Worm (Caenorhabditis elegans) whole organism, L3 larva: ENCODE results near the gene ipla-2.

Experiments used
- R02D3.7 ChIP-seq: fragments of 150-350 bp; optimal IDR thresholded peaks from 2 replicates; lab custom pipeline; 2014; ENCODE audit warnings: missing biosample characterization, missing genetic modification characterization
- ZK546.5 ChIP-seq: sonication (generic microtip); optimal IDR thresholded peaks from 2 replicates; lab custom pipeline; 2017; ENCODE audit warnings: missing biosample characterization, missing genetic modification characterization
- aly-2 ChIP-seq: fragments of 150-350 bp; optimal IDR thresholded peaks from 2 replicates; lab custom pipeline; 2014; ENCODE audit warnings: missing biosample characterization, missing genetic modification characterization
- ama-1 ChIP-seq: fragments of 150-350 bp; optimal IDR thresholded peaks from 2 replicates; lab custom pipeline; 2018
- ceh-16 ChIP-seq: sonication (generic microtip); optimal IDR thresholded peaks from 2 replicates; lab custom pipeline; 2017; ENCODE audit warnings: missing biosample characterization, missing genetic modification characterization
- ceh-28 ChIP-seq: fragments of 150-350 bp; optimal IDR thresholded peaks from 2 replicates; lab custom pipeline; 2014; ENCODE audit warnings: missing biosample characterization, missing genetic modification reagents, missing genetic modification characterization
- ceh-82 ChIP-seq: fragments of 150-350 bp; optimal IDR thresholded peaks from 2 replicates; lab custom pipeline; 2014; ENCODE audit warnings: missing biosample characterization, missing genetic modification characterization
- ceh-9 ChIP-seq: sonication (generic microtip); optimal IDR thresholded peaks from 2 replicates; lab custom pipeline; 2018; ENCODE audit warnings: missing biosample characterization, missing genetic modification characterization
- daf-12 ChIP-seq: fragments of 150-350 bp; optimal IDR thresholded peaks from 2 replicates; lab custom pipeline; 2014; ENCODE audit warnings: missing biosample characterization, missing genetic modification reagents, missing genetic modification characterization
- egl-27 ChIP-seq: sonication (generic microtip); optimal IDR thresholded peaks from 4 replicates; lab custom pipeline; 2017; ENCODE audit warnings: missing biosample characterization, missing genetic modification reagents, missing genetic modification characterization
- egl-5 ChIP-seq: fragments of 150-350 bp; optimal IDR thresholded peaks from 2 replicates; lab custom pipeline; 2017; ENCODE audit warnings: missing biosample characterization, missing genetic modification reagents, missing genetic modification characterization, inconsistent platforms
- elt-1 ChIP-seq: fragments of 150-350 bp; optimal IDR thresholded peaks from 2 replicates; lab custom pipeline; 2014; ENCODE audit warnings: missing biosample characterization, missing genetic modification characterization
- elt-2 ChIP-seq: sonication (generic microtip); optimal IDR thresholded peaks from 2 replicates; lab custom pipeline; 2016; ENCODE audit warnings: missing genetic modification reagents, mild to moderate bottlenecking, missing genetic modification characterization, missing compliant biosample characterization
- elt-3 ChIP-seq, 3 experiments: fragments of 150-350 bp in 1 of 3; sonication (generic microtip) in 2 of 3; optimal IDR thresholded peaks; 2 replicates in 2 of 3; 4 replicates in 1 of 3; lab custom pipeline; 2014 to 2017; ENCODE audit warnings: missing biosample characterization in 3 of 3, missing genetic modification characterization in 3 of 3
- eor-1 ChIP-seq, 2 experiments: fragments of 150-350 bp; optimal IDR thresholded peaks; 2 replicates each; lab custom pipeline; 2014 to 2018; ENCODE audit warnings: missing biosample characterization in 2 of 2, missing genetic modification characterization in 2 of 2
- fkh-10 ChIP-seq: sonication (generic microtip); optimal IDR thresholded peaks from 2 replicates; lab custom pipeline; 2017; ENCODE audit warnings: missing biosample characterization, missing genetic modification reagents, missing genetic modification characterization
- fkh-2 ChIP-seq: fragments of 150-350 bp; optimal IDR thresholded peaks from 2 replicates; lab custom pipeline; 2014; ENCODE audit warnings: missing biosample characterization, missing genetic modification reagents, missing genetic modification characterization
- fos-1 ChIP-seq: fragments of 150-350 bp; optimal IDR thresholded peaks from 2 replicates; lab custom pipeline; 2014; ENCODE audit warnings: missing biosample characterization, missing genetic modification characterization
- hmg-11 ChIP-seq: sonication (generic microtip); optimal IDR thresholded peaks from 2 replicates; lab custom pipeline; 2016; ENCODE audit warnings: missing genetic modification characterization, missing compliant biosample characterization
- jun-1 ChIP-seq: fragments of 150-350 bp; optimal IDR thresholded peaks from 2 replicates; lab custom pipeline; 2014; ENCODE audit warnings: missing biosample characterization, missing genetic modification reagents, missing genetic modification characterization
- lin-15B ChIP-seq: fragments of 150-350 bp; optimal IDR thresholded peaks from 2 replicates; lab custom pipeline; 2014; ENCODE audit warnings: missing biosample characterization, missing genetic modification characterization
- lin-39 ChIP-seq: fragments of 150-350 bp; optimal IDR thresholded peaks from 2 replicates; lab custom pipeline; 2018; ENCODE audit warnings: missing biosample characterization, missing genetic modification reagents, missing genetic modification characterization
- lsy-12 ChIP-seq: sonication (generic microtip); optimal IDR thresholded peaks from 2 replicates; lab custom pipeline; 2016; ENCODE audit warnings: mild to moderate bottlenecking, missing genetic modification characterization, missing compliant biosample characterization
- mdl-1 ChIP-seq: fragments of 150-350 bp; optimal IDR thresholded peaks from 2 replicates; lab custom pipeline; 2014; ENCODE audit warnings: missing biosample characterization, missing genetic modification characterization
- mml-1 ChIP-seq: fragments of 150-350 bp; sonication (generic microtip); optimal IDR thresholded peaks from 3 replicates; lab custom pipeline; 2014; ENCODE audit warnings: missing biosample characterization, missing genetic modification characterization
- nfya-1 ChIP-seq: sonication (generic microtip); optimal IDR thresholded peaks from 2 replicates; lab custom pipeline; 2017; ENCODE audit warnings: missing genetic modification characterization, mild to moderate bottlenecking, missing compliant biosample characterization, antibody characterized with exemption, moderate library complexity; ENCODE audit not compliant: insufficient read depth
- nhr-11 ChIP-seq: fragments of 150-350 bp; optimal IDR thresholded peaks from 2 replicates; lab custom pipeline; 2014; ENCODE audit warnings: missing biosample characterization, missing genetic modification characterization
- nhr-12 ChIP-seq: fragments of 150-350 bp; optimal IDR thresholded peaks from 2 replicates; lab custom pipeline; 2014; ENCODE audit warnings: missing biosample characterization, missing genetic modification characterization
- nhr-23 ChIP-seq: fragments of 150-350 bp; optimal IDR thresholded peaks from 2 replicates; lab custom pipeline; 2014; ENCODE audit warnings: missing biosample characterization, missing genetic modification reagents, missing genetic modification characterization
- nhr-237 ChIP-seq: fragments of 150-350 bp; optimal IDR thresholded peaks from 2 replicates; lab custom pipeline; 2014; ENCODE audit warnings: missing biosample characterization, missing genetic modification characterization
- nhr-25 ChIP-seq: sonication (generic microtip); optimal IDR thresholded peaks from 2 replicates; lab custom pipeline; 2017; ENCODE audit warnings: missing biosample characterization, missing genetic modification characterization
- nhr-28 ChIP-seq: fragments of 150-350 bp; optimal IDR thresholded peaks from 2 replicates; lab custom pipeline; 2014; ENCODE audit warnings: missing biosample characterization, missing genetic modification characterization
- nhr-43 ChIP-seq: sonication (generic microtip); optimal IDR thresholded peaks from 2 replicates; lab custom pipeline; 2016; ENCODE audit warnings: mild to moderate bottlenecking, missing genetic modification characterization, missing compliant biosample characterization; ENCODE audit not compliant: poor library complexity, severe bottlenecking
- nhr-67 ChIP-seq: fragments of 150-350 bp; optimal IDR thresholded peaks from 2 replicates; lab custom pipeline; 2014; ENCODE audit warnings: missing biosample characterization, missing genetic modification characterization
- nhr-76 ChIP-seq: fragments of 150-350 bp; sonication (generic microtip); optimal IDR thresholded peaks from 5 replicates; lab custom pipeline; 2014; ENCODE audit warnings: missing biosample characterization, missing genetic modification characterization
- nhr-77 ChIP-seq: fragments of 150-350 bp; optimal IDR thresholded peaks from 2 replicates; lab custom pipeline; 2014; ENCODE audit warnings: missing biosample characterization, missing genetic modification characterization
- pha-4 ChIP-seq: fragments of 150-350 bp; optimal IDR thresholded peaks from 2 replicates; lab custom pipeline; 2014; ENCODE audit warnings: missing biosample characterization, missing genetic modification reagents, missing genetic modification characterization
- pqm-1 ChIP-seq: fragments of 150-350 bp; optimal IDR thresholded peaks from 2 replicates; lab custom pipeline; 2017; ENCODE audit warnings: missing biosample characterization, missing genetic modification characterization, inconsistent platforms
- sea-2 ChIP-seq: fragments of 150-350 bp; sonication (generic microtip); optimal IDR thresholded peaks from 4 replicates; lab custom pipeline; 2014; ENCODE audit warnings: missing biosample characterization, missing genetic modification reagents, missing genetic modification characterization
- skn-1 ChIP-seq: fragments of 150-350 bp; optimal IDR thresholded peaks from 2 replicates; lab custom pipeline; 2014; ENCODE audit warnings: missing biosample characterization, missing genetic modification characterization
- snpc-4 ChIP-seq: fragments of 150-350 bp; optimal IDR thresholded peaks from 2 replicates; lab custom pipeline; 2014; ENCODE audit warnings: missing biosample characterization, missing genetic modification characterization
- tbx-2 ChIP-seq: sonication (generic microtip); optimal IDR thresholded peaks from 2 replicates; lab custom pipeline; 2016; ENCODE audit warnings: mild to moderate bottlenecking, missing genetic modification characterization, missing compliant biosample characterization
- unc-39 ChIP-seq: sonication (generic microtip); optimal IDR thresholded peaks from 4 replicates; lab custom pipeline; 2017; ENCODE audit warnings: missing biosample characterization, missing genetic modification characterization
- unc-62 ChIP-seq: fragments of 150-350 bp; sonication (generic microtip); optimal IDR thresholded peaks from 4 replicates; lab custom pipeline; 2014; ENCODE audit warnings: missing biosample characterization, missing genetic modification reagents, missing genetic modification characterization
- zag-1 ChIP-seq: fragments of 150-350 bp; optimal IDR thresholded peaks from 2 replicates; lab custom pipeline; 2014; ENCODE audit warnings: missing biosample characterization, missing genetic modification characterization
- ztf-11 ChIP-seq: fragments of 150-350 bp; optimal IDR thresholded peaks from 2 replicates; lab custom pipeline; 2014; ENCODE audit warnings: missing biosample characterization, missing genetic modification characterization
- ztf-4 ChIP-seq: fragments of 150-350 bp; optimal IDR thresholded peaks from 2 replicates; lab custom pipeline; 2014; ENCODE audit warnings: missing biosample characterization, missing genetic modification characterization

The ipla-2 gene

ce11 chrX:9832370-9832769 is 5.5 kb downstream of the ipla-2 start:
- no peak for TF ChIP-seq nhr-237 (tag; lab: Kevin White, UChicago)
- TF ChIP-seq nfya-1 (tag; lab: Kevin White, UChicago) = peak; percentile 32
- TF ChIP-seq, all 47 proteins: peak for 1

- TF ChIP-seq daf-12 (tag; lab: Kevin White, UChicago) (no peak), nhr-25 (tag; lab: Kevin White, UChicago) (no peak), nhr-67 (no peak), fkh-10 (GFP tag; lab: Kevin White, UChicago) (no peak), unc-62 (no peak), lin-39 (tag; lab: Kevin White, UChicago) (no peak), nhr-11 (tag; lab: Kevin White, UChicago) (no peak), nfya-1 (tag; lab: Kevin White, UChicago) (no peak)
- TF ChIP-seq, all 47 proteins: peak for 0
Observed at ce11 chrX:9831215-9831614, 6.6 kb downstream of the ipla-2 start, which contains the start of gene rrc-1. TSS of gene rrc-1 (minus strand) at chrX:9831288.

ce11 chrX:9822606-9823264 is 15.1 kb downstream of the ipla-2 start:
- TF ChIP-seq nhr-25 (tag; lab: Kevin White, UChicago) (peak; percentile 70), ceh-16 (tag; lab: Kevin White, UChicago) (no peak), elt-1 (no peak), pha-4 (no peak), fkh-10 (GFP tag; lab: Kevin White, UChicago) (no peak), egl-27 (no peak), hmg-11 (peak; percentile 90), ztf-4 (tag; lab: Kevin White, UChicago) (no peak), nhr-77 (tag; lab: Kevin White, UChicago) (no peak), elt-3 (tag; optimal IDR thresholded peaks at IDR 0.05; lab: Kevin White, UChicago) (no peak), lsy-12 (tag; lab: Kevin White, UChicago) (no peak), ztf-11 (tag; lab: Kevin White, UChicago) (no peak), nhr-43 (tag; lab: Kevin White, UChicago) (no peak), nhr-12 (tag; lab: Kevin White, UChicago) (no peak), nhr-28 (tag; lab: Kevin White, UChicago) (no peak), ceh-82 (tag; lab: Kevin White, UChicago) (no peak), nhr-23 (tag; lab: Kevin White, UChicago) (peak; percentile 50), jun-1 (tag; lab: Kevin White, UChicago) (peak; percentile 77), mdl-1 (tag; lab: Kevin White, UChicago) (no peak), fkh-2 (tag; lab: Kevin White, UChicago) (no peak), pqm-1 (tag; lab: Kevin White, UChicago) (peak; percentile 55), nhr-76 (no peak), sea-2 (GFP tag; lab: Kevin White, UChicago) (no peak), eor-1 (tag; optimal IDR thresholded peaks at IDR 0.05; lab: Kevin White, UChicago) (no peak), ama-1 (lab: Kevin White, UChicago) (no peak), unc-39 (tag; lab: Kevin White, UChicago) (no peak), ZK546.5 (tag; lab: Kevin White, UChicago) (no peak), unc-62 (no peak), mml-1 (tag; lab: Kevin White, UChicago) (no peak), nhr-67 (no peak), snpc-4 (tag; lab: Kevin White, UChicago) (no peak), tbx-2 (tag; lab: Kevin White, UChicago) (no peak), egl-5 (tag; lab: Kevin White, UChicago) (peak; percentile 73), zag-1 (tag; lab: Kevin White, UChicago) (no peak), aly-2 (tag; lab: Kevin White, UChicago) (no peak), ceh-9 (tag; lab: Kevin White, UChicago) (no peak), nfya-1 (tag; lab: Kevin White, UChicago) (peak; percentile 70), ceh-28 (tag; lab: Kevin White, UChicago) (peak; percentile 60), lin-15B (no peak), fos-1 (tag; lab: Kevin White, UChicago) (no peak), skn-1 (tag; lab: Kevin White, UChicago) (peak; percentile 95), elt-2 (tag; lab: Kevin White, UChicago) (peak; percentile 69), nhr-11 (tag; lab: Kevin White, UChicago) (no peak), nhr-237 (tag; lab: Kevin White, UChicago) (no peak), R02D3.7 (no peak), lin-39 (tag; lab: Kevin White, UChicago) (peak; percentile 52), daf-12 (tag; lab: Kevin White, UChicago) (no peak)
